Fruit fly (Drosophila melanogaster): ENCODE measurements around the gene Set8.

DNA sequence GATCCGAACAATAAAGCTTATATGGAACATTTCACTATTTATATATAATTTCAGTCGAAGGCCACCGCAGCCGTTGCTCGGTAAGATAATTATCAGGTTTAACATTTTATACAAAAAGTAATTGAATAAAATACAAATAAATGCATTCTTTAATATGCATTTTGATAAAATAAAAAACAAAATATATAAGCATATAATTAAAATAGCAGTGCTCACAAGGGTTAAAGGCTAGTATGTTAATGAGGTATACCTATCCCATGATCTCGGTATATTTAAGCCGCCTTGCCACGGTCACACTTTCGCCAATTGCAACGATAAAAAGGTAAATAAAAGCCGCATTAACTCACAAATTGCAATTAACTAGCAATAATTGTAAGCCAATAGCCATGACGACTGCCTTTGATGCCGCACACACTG lies 7.0 kb upstream of the Set8 start, which contains the start of gene Polr2I:
- TF ChIP-seq Eip74EF (GFP tag; optimal IDR thresholded peaks at IDR 0.05) (no peak), trh (GFP tag; optimal IDR thresholded peaks at IDR 0.05) (no peak), CG1832 (GFP tag; optimal IDR thresholded peaks at IDR 0.05) (no peak), CG15514 (GFP tag; optimal IDR thresholded peaks at IDR 0.05) (no peak), Doc2 (GFP tag; IDR thresholded peaks at IDR 0.05) (no peak), tio (GFP tag; optimal IDR thresholded peaks at IDR 0.05) (no peak), ab (GFP tag; optimal IDR thresholded peaks at IDR 0.05) (no peak), Xbp1 (GFP tag; optimal IDR thresholded peaks at IDR 0.05) (peak; percentile 53)

Measured in whole organism, embryonic.